Worm (Caenorhabditis elegans) whole organism, L2 larva: Measurements from ENCODE around the gene F15D4.4.

Experiments used
- C34F6.9 ChIP-seq: fragments of 150-350 bp; optimal IDR thresholded peaks from 2 replicates; lab custom pipeline; 2014; ENCODE audit warnings: missing biosample characterization, missing genetic modification characterization
- F13H6.1 ChIP-seq: sonication (generic microtip); optimal IDR thresholded peaks from 2 replicates; lab custom pipeline; 2016; ENCODE audit warnings: missing genetic modification characterization, missing compliant biosample characterization
- R02D3.7 ChIP-seq: fragments of 150-350 bp; optimal IDR thresholded peaks from 2 replicates; lab custom pipeline; 2014; ENCODE audit warnings: missing biosample characterization, missing genetic modification characterization
- Y55F3AM.14 ChIP-seq: fragments of 200-800 bp; sonication (Bioruptor generic); optimal IDR thresholded peaks from 2 replicates; lab custom pipeline; 2018; ENCODE audit warnings: mild to moderate bottlenecking, missing genetic modification characterization, missing compliant biosample characterization
- ZK546.5 ChIP-seq: sonication (generic microtip); optimal IDR thresholded peaks from 2 replicates; lab custom pipeline; 2017; ENCODE audit warnings: missing biosample characterization, missing genetic modification characterization
- alr-1 ChIP-seq: fragments of 150-350 bp; optimal IDR thresholded peaks from 2 replicates; lab custom pipeline; 2014; ENCODE audit warnings: missing biosample characterization, missing genetic modification characterization
- aly-2 ChIP-seq: fragments of 150-350 bp; optimal IDR thresholded peaks from 2 replicates; lab custom pipeline; 2014; ENCODE audit warnings: missing biosample characterization, missing genetic modification characterization
- ama-1 ChIP-seq: fragments of 150-350 bp; optimal IDR thresholded peaks from 2 replicates; lab custom pipeline; 2018; ENCODE audit warnings: inconsistent platforms
- blmp-1 ChIP-seq: sonication (generic microtip); optimal IDR thresholded peaks from 2 replicates; lab custom pipeline; 2017; ENCODE audit warnings: missing genetic modification characterization, mild to moderate bottlenecking, missing compliant biosample characterization, antibody characterized with exemption, moderate library complexity; ENCODE audit not compliant: insufficient read depth
- ceh-16 ChIP-seq: fragments of 150-350 bp; optimal IDR thresholded peaks from 2 replicates; lab custom pipeline; 2014; ENCODE audit warnings: missing biosample characterization, missing genetic modification characterization
- ceh-82 ChIP-seq: fragments of 150-350 bp; optimal IDR thresholded peaks from 2 replicates; lab custom pipeline; 2014; ENCODE audit warnings: missing biosample characterization, missing genetic modification characterization
- crh-2 ChIP-seq: sonication (generic microtip); optimal IDR thresholded peaks from 2 replicates; lab custom pipeline; 2017; ENCODE audit warnings: missing biosample characterization, missing genetic modification characterization
- dmd-4 ChIP-seq: sonication (generic microtip); optimal IDR thresholded peaks from 2 replicates; lab custom pipeline; 2017; ENCODE audit warnings: missing biosample characterization, missing genetic modification characterization
- egl-27 ChIP-seq: sonication (generic microtip); optimal IDR thresholded peaks from 3 replicates; lab custom pipeline; 2017; ENCODE audit warnings: missing biosample characterization, missing genetic modification reagents, missing genetic modification characterization
- elt-1 ChIP-seq: fragments of 150-350 bp; optimal IDR thresholded peaks from 2 replicates; lab custom pipeline; 2014; ENCODE audit warnings: missing biosample characterization, missing genetic modification characterization
- elt-3 ChIP-seq: sonication (generic microtip); optimal IDR thresholded peaks from 2 replicates; lab custom pipeline; 2017; ENCODE audit warnings: missing biosample characterization, missing genetic modification characterization
- fos-1 ChIP-seq: fragments of 150-350 bp; optimal IDR thresholded peaks from 2 replicates; lab custom pipeline; 2014; ENCODE audit warnings: missing biosample characterization, missing genetic modification characterization
- gmeb-1 ChIP-seq: fragments of 150-350 bp; optimal IDR thresholded peaks from 2 replicates; lab custom pipeline; 2014; ENCODE audit warnings: missing biosample characterization, missing genetic modification characterization
- lin-11 ChIP-seq: fragments of 150-350 bp; sonication (generic microtip); optimal IDR thresholded peaks from 2 replicates; lab custom pipeline; 2014; ENCODE audit warnings: missing biosample characterization, missing genetic modification characterization, inconsistent platforms, mixed read lengths
- lin-13 ChIP-seq: fragments of 150-350 bp; optimal IDR thresholded peaks from 2 replicates; lab custom pipeline; 2014; ENCODE audit warnings: missing biosample characterization, missing genetic modification reagents, missing genetic modification characterization
- lin-39 ChIP-seq: fragments of 150-350 bp; optimal IDR thresholded peaks from 2 replicates; lab custom pipeline; 2014; ENCODE audit warnings: missing biosample characterization, missing genetic modification reagents, missing genetic modification characterization
- lsy-2 ChIP-seq, 2 experiments: fragments of 150-350 bp in 1 of 2; sonication (generic microtip) in 1 of 2; optimal IDR thresholded peaks; 2 replicates each; lab custom pipeline; 2014 to 2017; ENCODE audit warnings: missing biosample characterization in 2 of 2, missing genetic modification characterization in 2 of 2
- mab-5 ChIP-seq: fragments of 150-350 bp; optimal IDR thresholded peaks from 2 replicates; lab custom pipeline; 2014; ENCODE audit warnings: missing biosample characterization, missing genetic modification characterization
- mbf-1 ChIP-seq: sonication (generic microtip); optimal IDR thresholded peaks from 2 replicates; lab custom pipeline; 2017; ENCODE audit warnings: missing biosample characterization, missing genetic modification characterization
- mdl-1 ChIP-seq, 2 experiments: fragments of 150-350 bp in 1 of 2; sonication (generic microtip) in 1 of 2; optimal IDR thresholded peaks; 2 replicates each; lab custom pipeline; 2017; ENCODE audit warnings: missing biosample characterization in 2 of 2, missing genetic modification characterization in 2 of 2
- nhr-10 ChIP-seq: sonication (generic microtip); optimal IDR thresholded peaks from 2 replicates; lab custom pipeline; 2017; ENCODE audit warnings: missing biosample characterization, missing genetic modification characterization
- nhr-11 ChIP-seq: fragments of 150-350 bp; optimal IDR thresholded peaks from 2 replicates; lab custom pipeline; 2014; ENCODE audit warnings: missing biosample characterization, missing genetic modification characterization
- nhr-12 ChIP-seq: fragments of 150-350 bp; optimal IDR thresholded peaks from 2 replicates; lab custom pipeline; 2014; ENCODE audit warnings: missing biosample characterization, missing genetic modification characterization
- nhr-129 ChIP-seq: fragments of 150-350 bp; optimal IDR thresholded peaks from 2 replicates; lab custom pipeline; 2014; ENCODE audit warnings: missing biosample characterization, missing genetic modification characterization
- nhr-21 ChIP-seq: fragments of 150-350 bp; optimal IDR thresholded peaks from 2 replicates; lab custom pipeline; 2014; ENCODE audit warnings: missing biosample characterization, missing genetic modification characterization
- nhr-23 ChIP-seq: fragments of 150-350 bp; optimal IDR thresholded peaks from 2 replicates; lab custom pipeline; 2014; ENCODE audit warnings: missing biosample characterization, missing genetic modification reagents, missing genetic modification characterization
- nhr-237 ChIP-seq: fragments of 150-350 bp; optimal IDR thresholded peaks from 2 replicates; lab custom pipeline; 2014; ENCODE audit warnings: missing biosample characterization, missing genetic modification characterization
- nhr-25 ChIP-seq: fragments of 150-350 bp; sonication (generic microtip); optimal IDR thresholded peaks from 3 replicates; lab custom pipeline; 2014; ENCODE audit warnings: missing biosample characterization, missing genetic modification characterization
- nhr-6 ChIP-seq: fragments of 150-350 bp; optimal IDR thresholded peaks from 2 replicates; lab custom pipeline; 2014; ENCODE audit warnings: missing biosample characterization, missing genetic modification characterization
- nhr-77 ChIP-seq: fragments of 150-350 bp; optimal IDR thresholded peaks from 2 replicates; lab custom pipeline; 2014; ENCODE audit warnings: missing biosample characterization, missing genetic modification characterization
- peb-1 ChIP-seq: fragments of 150-350 bp; optimal IDR thresholded peaks from 2 replicates; lab custom pipeline; 2014; ENCODE audit warnings: missing biosample characterization, missing genetic modification characterization
- sem-4 ChIP-seq: fragments of 150-350 bp; optimal IDR thresholded peaks from 2 replicates; lab custom pipeline; 2014; ENCODE audit warnings: missing biosample characterization, missing genetic modification reagents, missing genetic modification characterization
- skn-1 ChIP-seq: sonication (generic microtip); optimal IDR thresholded peaks from 2 replicates; lab custom pipeline; 2017; ENCODE audit warnings: missing biosample characterization, missing genetic modification characterization
- sma-3 ChIP-seq: sonication (generic microtip); optimal IDR thresholded peaks from 2 replicates; lab custom pipeline; 2016; ENCODE audit warnings: missing genetic modification reagents, missing genetic modification characterization, missing compliant biosample characterization
- sma-9 ChIP-seq, 2 experiments: fragments of 150-350 bp in 1 of 2; sonication (generic microtip) in 1 of 2; optimal IDR thresholded peaks; 2 replicates each; lab custom pipeline; 2014 to 2016; ENCODE audit warnings: missing genetic modification characterization in 2 of 2, mild to moderate bottlenecking in 1 of 2, missing biosample characterization in 1 of 2, missing compliant biosample characterization in 1 of 2, missing genetic modification reagents in 1 of 2, moderate library complexity in 1 of 2
- snpc-4 ChIP-seq: fragments of 150-350 bp; optimal IDR thresholded peaks from 2 replicates; lab custom pipeline; 2014; ENCODE audit warnings: missing biosample characterization, missing genetic modification characterization
- unc-39 ChIP-seq: fragments of 150-350 bp; optimal IDR thresholded peaks from 2 replicates; lab custom pipeline; 2014; ENCODE audit warnings: missing biosample characterization, missing genetic modification characterization
- unc-55 ChIP-seq: fragments of 150-350 bp; sonication (generic microtip); optimal IDR thresholded peaks from 3 replicates; lab custom pipeline; 2014; ENCODE audit warnings: missing biosample characterization, missing genetic modification reagents, missing genetic modification characterization
- unc-62 ChIP-seq: fragments of 150-350 bp; optimal IDR thresholded peaks from 2 replicates; lab custom pipeline; 2014; ENCODE audit warnings: missing biosample characterization, missing genetic modification reagents, missing genetic modification characterization
- zag-1 ChIP-seq: fragments of 150-350 bp; optimal IDR thresholded peaks from 2 replicates; lab custom pipeline; 2014; ENCODE audit warnings: missing biosample characterization, missing genetic modification characterization
- ztf-1 ChIP-seq: fragments of 200-800 bp; sonication (Bioruptor generic); conservative IDR thresholded peaks from 2 replicates; pipeline ENCODE4 v1.3.6; 2022; ENCODE audit warnings: missing genetic modification characterization, missing compliant biosample characterization
- ztf-11 ChIP-seq: sonication (generic microtip); optimal IDR thresholded peaks from 2 replicates; lab custom pipeline; 2017; ENCODE audit warnings: missing biosample characterization, missing genetic modification characterization
- ztf-4 ChIP-seq: fragments of 150-350 bp; optimal IDR thresholded peaks from 2 replicates; lab custom pipeline; 2014; ENCODE audit warnings: missing biosample characterization, missing genetic modification characterization

Gene F15D4.4

ce11 chrII:13243021-13243420 is at the start of gene F15D4.4:
F15D4.4 (minus strand) TSS chrII:13243121.
- no peak for TF ChIP-seq skn-1
- no peak for TF ChIP-seq egl-27 (tag; lab: Kevin White, UChicago)
- TF ChIP-seq mbf-1 (tag; lab: Kevin White, UChicago), result no peak
- no peak for TF ChIP-seq peb-1 (tag; lab: Kevin White, UChicago)
- TF ChIP-seq, all 48 proteins: peak for 0

ce11 chrII:13291406-13292124 is 48.6 kb upstream of the F15D4.4 start:
- TF ChIP-seq ztf-1 (GFP tag; lab: Robert Waterston, UW), result no peak
- no peak for TF ChIP-seq nhr-237 (tag; lab: Kevin White, UChicago)
- no peak for TF ChIP-seq lin-11 (tag; lab: Kevin White, UChicago)
- peak; percentile 62 to 72 for TF ChIP-seq mdl-1 (tag; optimal IDR thresholded peaks at IDR 0.05; lab: Kevin White, UChicago)
- peak; percentile 92 for TF ChIP-seq sma-3
- TF ChIP-seq lsy-2 (tag; optimal IDR thresholded peaks at IDR 0.05; lab: Kevin White, UChicago), result peak; percentile 3 to 60
- TF ChIP-seq R02D3.7 (tag; lab: Kevin White, UChicago), result no peak
- TF ChIP-seq mab-5 (tag; lab: Kevin White, UChicago), result no peak
- peak; percentile 48 for TF ChIP-seq gmeb-1 (tag; lab: Kevin White, UChicago)
- TF ChIP-seq nhr-77 (tag; lab: Kevin White, UChicago), result no peak
- peak; percentile 60 for TF ChIP-seq nhr-129 (tag; lab: Kevin White, UChicago)
- no peak for TF ChIP-seq zag-1 (tag; lab: Kevin White, UChicago)
- no peak for TF ChIP-seq dmd-4
- TF ChIP-seq unc-62 (GFP tag; lab: Kevin White, UChicago), result no peak
- TF ChIP-seq nhr-25, result peak; percentile 94
- TF ChIP-seq nhr-23, result peak; percentile 27
- TF ChIP-seq ceh-82 (tag; lab: Kevin White, UChicago), result no peak
- no peak for TF ChIP-seq peb-1 (tag; lab: Kevin White, UChicago)
- TF ChIP-seq unc-55 (GFP tag; lab: Kevin White, UChicago), result no peak
- TF ChIP-seq blmp-1 (tag; lab: Kevin White, UChicago), result peak; percentile 84
- no peak for TF ChIP-seq ZK546.5
- no peak for TF ChIP-seq nhr-12
- peak; percentile 18 for TF ChIP-seq snpc-4 (tag; lab: Kevin White, UChicago)
- peak; percentile 40 for TF ChIP-seq nhr-6 (tag; lab: Kevin White, UChicago)
- no peak for TF ChIP-seq alr-1 (tag; lab: Kevin White, UChicago)
- TF ChIP-seq C34F6.9 (tag; lab: Kevin White, UChicago), result peak; percentile 32
- peak; percentile 19 for TF ChIP-seq fos-1
- TF ChIP-seq nhr-11 (tag; lab: Kevin White, UChicago), result no peak
- TF ChIP-seq lin-39, result no peak
- TF ChIP-seq ztf-11 (tag; lab: Kevin White, UChicago), result no peak
- no peak for TF ChIP-seq mbf-1 (tag; lab: Kevin White, UChicago)
- peak; percentile 81 for TF ChIP-seq sma-9 (GFP tag; optimal IDR thresholded peaks at IDR 0.05; lab: Kevin White, UChicago)
- peak; percentile 6 for TF ChIP-seq sma-9 (tag; optimal IDR thresholded peaks at IDR 0.05; lab: Kevin White, UChicago)
- peak; percentile 69 for TF ChIP-seq Y55F3AM.14
- TF ChIP-seq nhr-10 (tag; lab: Kevin White, UChicago), result no peak
- peak; percentile 74 for TF ChIP-seq egl-27 (tag; lab: Kevin White, UChicago)
- TF ChIP-seq ztf-4 (tag; lab: Kevin White, UChicago), result peak; percentile 34
- TF ChIP-seq lin-13 (GFP tag; lab: Kevin White, UChicago), result no peak
- TF ChIP-seq aly-2, result no peak
- TF ChIP-seq crh-2 (tag; lab: Kevin White, UChicago), result no peak
- no peak for TF ChIP-seq skn-1
- peak; percentile 76 for TF ChIP-seq F13H6.1
- peak; percentile 81 for TF ChIP-seq ama-1 (lab: Kevin White, UChicago)
- TF ChIP-seq elt-3 (tag; lab: Kevin White, UChicago), result no peak
- TF ChIP-seq unc-39 (tag; lab: Kevin White, UChicago), result no peak
- no peak for TF ChIP-seq elt-1
- TF ChIP-seq ceh-16 (tag; lab: Kevin White, UChicago), result peak; percentile 88
- TF ChIP-seq nhr-21 (tag; lab: Kevin White, UChicago), result peak; percentile 91
- TF ChIP-seq sem-4 (tag; lab: Kevin White, UChicago), result peak; percentile 66
